Worm (Caenorhabditis elegans) whole organism, young adult: ENCODE data around the gene nep-1.

Source experiments
- F55B11.4 ChIP-seq: sonication (generic microtip); optimal IDR thresholded peaks from 2 replicates; lab custom pipeline; 2016; ENCODE audit warnings: missing compliant biosample characterization, missing genetic modification characterization, borderline replicate concordance; ENCODE audit not compliant: insufficient read depth
- ama-1 ChIP-seq, 3 experiments: fragments of 150-350 bp in 1 of 3; sonication (generic microtip) in 2 of 3; optimal IDR thresholded peaks; 2 replicates each; lab custom pipeline; 2014 to 2018; ENCODE audit warnings: missing biosample characterization in 2 of 3, missing genetic modification characterization in 2 of 3, missing genetic modification reagents in 2 of 3
- cebp-2 ChIP-seq: fragments of 200-800 bp; sonication (Bioruptor generic); IDR thresholded peaks from 2 replicates; pipeline ENCODE4 v1.3.6; 2022; ENCODE audit warnings: missing genetic modification characterization, missing compliant biosample characterization
- chd-7 ChIP-seq: sonication (generic microtip); optimal IDR thresholded peaks from 2 replicates; lab custom pipeline; 2016; ENCODE audit warnings: mild to moderate bottlenecking, missing genetic modification characterization, moderate library complexity, missing compliant biosample characterization
- hlh-26 ChIP-seq: fragments of 200-800 bp; sonication (Bioruptor generic); conservative IDR thresholded peaks from 2 replicates; pipeline ENCODE4 v1.3.6; 2022; ENCODE audit warnings: missing genetic modification reagents, missing genetic modification characterization, missing compliant biosample characterization
- mel-28 ChIP-seq: sonication (generic microtip); optimal IDR thresholded peaks from 2 replicates; lab custom pipeline; 2016; ENCODE audit warnings: borderline replicate concordance, mild to moderate bottlenecking, missing genetic modification characterization, missing compliant biosample characterization
- zfh-2 ChIP-seq: fragments of 200-800 bp; sonication (Bioruptor generic); conservative IDR thresholded peaks from 2 replicates; pipeline ENCODE4 v1.3.6; 2022; ENCODE audit warnings: missing genetic modification reagents, missing genetic modification characterization, missing compliant biosample characterization
- ztf-22 ChIP-seq: fragments of 200-800 bp; sonication (Bioruptor generic); optimal IDR thresholded peaks from 2 replicates; lab custom pipeline; 2018; ENCODE audit warnings: mild to moderate bottlenecking, missing genetic modification characterization, moderate library complexity, missing compliant biosample characterization

ce11 chrII:11689941-11690340 is 33.0 kb upstream of the nep-1 start:
- TF ChIP-seq zfh-2 (GFP tag; lab: Robert Waterston, UW) (no peak), mel-28 (no peak), ama-1 (optimal IDR thresholded peaks at IDR 0.05; lab: Kevin White, UChicago) (no peak), ama-1 (GFP tag; optimal IDR thresholded peaks at IDR 0.05; lab: Kevin White, UChicago) (no peak), hlh-26 (GFP tag; lab: Robert Waterston, UW) (no peak), chd-7 (tag; lab: Kevin White, UChicago) (no peak), ztf-22 (no peak), F55B11.4 (tag; lab: Kevin White, UChicago) (no peak), cebp-2 (GFP tag; lab: Robert Waterston, UW) (no peak)
